Fruit fly (Drosophila melanogaster) whole organism, pupa: ENCODE data around the gene wdn.
A peak's percentile ranks its signal among the peaks of the same experiment; 100 is the strongest.

Experiments used
- CG12605 ChIP-seq: fragments of 200-800 bp; sonication (Bioruptor generic); IDR thresholded peaks from 2 replicates; pipeline ENCODE4 v1.3.6; 2022; ENCODE audit warnings: missing biosample characterization, missing genetic modification characterization
- CG14655 ChIP-seq: fragments of 200-800 bp; sonication (Bioruptor generic); optimal IDR thresholded peaks from 3 replicates; lab custom pipeline; 2017; ENCODE audit warnings: mild to moderate bottlenecking, missing biosample characterization, missing genetic modification reagents, missing genetic modification characterization
- CG15710 ChIP-seq: fragments of 200-800 bp; sonication (Bioruptor generic); optimal IDR thresholded peaks from 2 replicates; lab custom pipeline; 2018; ENCODE audit warnings: missing biosample characterization, mild to moderate bottlenecking, missing genetic modification characterization, moderate library complexity
- CG17806 ChIP-seq: fragments of 200-800 bp; sonication (Bioruptor generic); optimal IDR thresholded peaks from 2 replicates; lab custom pipeline; 2018; ENCODE audit warnings: missing biosample characterization, mild to moderate bottlenecking, missing genetic modification characterization, moderate library complexity
- CG8301 ChIP-seq: fragments of 200-800 bp; sonication (Bioruptor generic); optimal IDR thresholded peaks from 2 replicates; lab custom pipeline; 2018; ENCODE audit warnings: missing biosample characterization, mild to moderate bottlenecking, missing genetic modification characterization
- Pif1A ChIP-seq: fragments of 200-800 bp; sonication (Bioruptor generic); optimal IDR thresholded peaks from 3 replicates; lab custom pipeline; 2016; ENCODE audit warnings: missing biosample characterization, missing genetic modification characterization
- Pif1B ChIP-seq: fragments of 200-800 bp; sonication (Bioruptor generic); optimal IDR thresholded peaks from 3 replicates; lab custom pipeline; 2016; ENCODE audit warnings: missing biosample characterization, missing genetic modification characterization

DNA sequence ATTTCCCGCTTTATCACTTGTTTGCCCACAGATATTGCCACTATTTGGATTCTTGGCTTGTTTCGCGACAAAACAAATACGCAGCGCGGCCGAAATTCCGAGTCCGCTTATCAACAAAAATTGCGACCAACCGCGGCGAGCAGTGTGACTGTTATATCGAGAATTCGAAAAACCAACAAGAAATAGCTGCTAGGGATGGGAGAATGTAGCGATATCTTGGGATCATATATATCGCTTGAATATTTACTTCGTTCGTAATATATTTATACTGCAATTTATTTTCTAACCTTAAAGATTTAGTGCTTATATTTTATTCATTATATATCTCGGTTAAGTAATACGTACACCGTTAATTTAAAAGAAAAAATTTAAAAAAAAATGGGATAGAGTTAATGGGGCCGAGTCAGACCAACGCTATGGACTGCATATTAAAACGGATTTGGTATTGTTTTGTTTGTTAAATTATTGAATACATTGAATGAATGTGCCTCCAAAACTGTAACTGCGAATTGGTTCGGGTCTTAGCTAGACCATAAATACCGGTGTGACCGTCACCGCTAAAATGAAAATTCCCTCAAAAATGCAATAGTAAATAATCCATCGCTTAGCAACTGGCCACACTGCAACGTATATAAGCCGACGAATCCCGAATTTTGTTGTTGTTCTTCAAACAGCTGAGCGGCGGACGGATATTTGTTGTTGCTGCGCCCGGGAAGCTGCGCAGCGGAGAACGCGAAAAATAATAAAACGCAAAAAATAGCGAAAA is 33.7 kb upstream of the wdn start, which contains the start of the genes Apc and spg:
- TF ChIP-seq CG15710 (tag; lab: Kevin White, UChicago) (no peak), CG8301 (tag; lab: Kevin White, UChicago) (no peak), CG14655 (GFP tag; lab: Kevin White, UChicago) (no peak), CG17806 (no peak), Pif1A (GFP tag; lab: Kevin White, UChicago) (peak; percentile 53), CG12605 (GFP tag; lab: Robert Waterston, UW) (peak; percentile 45; the same call in 1 of the 2 replicates), Pif1B (GFP tag; lab: Kevin White, UChicago) (peak; percentile 31)
